Fruit fly (Drosophila melanogaster) whole organism, embryonic: Measurements from ENCODE around the gene APC4.
"Not testable (repeated sequence)": the region's sequence is repeated elsewhere in the genome, so short reads cannot be mapped to it uniquely, and the experiment has no call there.

ENCODE experiments used
- Antp ChIP-seq: fragments of 200-800 bp; sonication (Bioruptor generic); optimal IDR thresholded peaks from 3 replicates; lab custom pipeline; 2016; ENCODE audit warnings: missing biosample characterization, missing genetic modification characterization
- CG10366 ChIP-seq: fragments of 200-800 bp; sonication (Bioruptor generic); IDR thresholded peaks from 2 replicates; pipeline ENCODE4 v1.3.6; 2022; ENCODE audit warnings: missing biosample characterization, missing genetic modification characterization
- CG10979 ChIP-seq: fragments of 200-800 bp; sonication (Bioruptor generic); optimal IDR thresholded peaks from 2 replicates; lab custom pipeline; 2018; ENCODE audit warnings: missing biosample characterization, mild to moderate bottlenecking, missing genetic modification characterization, moderate library complexity
- CG12744 ChIP-seq: fragments of 200-800 bp; sonication (Bioruptor generic); optimal IDR thresholded peaks from 2 replicates; lab custom pipeline; 2016; ENCODE audit warnings: missing biosample characterization, missing genetic modification characterization
- CG2129 ChIP-seq: fragments of 200-800 bp; sonication (Bioruptor generic); IDR thresholded peaks from 2 replicates; pipeline ENCODE4 v1.3.6; 2022; ENCODE audit warnings: missing biosample characterization, missing genetic modification characterization; ENCODE audit not compliant: partially characterized antibody
- CG3407 ChIP-seq: fragments of 200-800 bp; sonication (Bioruptor generic); optimal IDR thresholded peaks from 2 replicates; lab custom pipeline; 2018; ENCODE audit warnings: missing biosample characterization, mild to moderate bottlenecking, missing genetic modification characterization
- CG7357 ChIP-seq: fragments of 200-800 bp; sonication (Bioruptor generic); IDR thresholded peaks from 3 replicates; pipeline ENCODE4 v1.3.6; 2022; ENCODE audit warnings: missing biosample characterization, missing genetic modification characterization
- Usf ChIP-seq: fragments of 200-800 bp; sonication (Bioruptor generic); optimal IDR thresholded peaks from 2 replicates; lab custom pipeline; 2017; ENCODE audit warnings: missing genotype, missing biosample characterization, missing genetic modification characterization
- fd96Cb ChIP-seq: fragments of 200-800 bp; sonication (Bioruptor generic); optimal IDR thresholded peaks from 2 replicates; lab custom pipeline; 2018; ENCODE audit warnings: missing biosample characterization, mild to moderate bottlenecking, missing genetic modification characterization, moderate library complexity
- pan ChIP-seq, 4 experiments: fragments of >200 bp in 3 of 4; fragments of 200-800 bp in 1 of 4; sonication (Bioruptor generic) in 1 of 4; optimal IDR thresholded peaks in 3 of 4; IDR thresholded peaks in 1 of 4; 2 replicates each; pipeline versions ENCODE4 v1.3.6 to Lab custom; 2017 to 2022; ENCODE audit warnings: missing biosample characterization in 2 of 4, missing genetic modification characterization in 2 of 4, mixed read lengths in 1 of 4
- sd ChIP-seq: fragments of 200-800 bp; sonication (Bioruptor generic); optimal IDR thresholded peaks from 3 replicates; lab custom pipeline; 2018; ENCODE audit warnings: missing biosample characterization, mild to moderate bottlenecking, missing genetic modification characterization, moderate library complexity

- TF ChIP-seq sd; CG10979 (tag; lab: Kevin White, UChicago); CG2129 (GFP tag; lab: Robert Waterston, UW); CG3407 (GFP tag; lab: Kevin White, UChicago); CG12744 (GFP tag; lab: Kevin White, UChicago); Usf (GFP tag; lab: Kevin White, UChicago); CG7357 (GFP tag; lab: Robert Waterston, UW); CG10366; pan (optimal IDR thresholded peaks at IDR 0.05; lab: Kevin White, UChicago); pan (GFP tag; optimal IDR thresholded peaks at IDR 0.05 in 1 of 2, IDR thresholded peaks at IDR 0.05 in 1 of 2); Antp; fd96Cb (tag; lab: Kevin White, UChicago): not testable (repeated sequence)
Measured at dm6 chrX:9086702-9087179, 4.0 kb downstream of the APC4 start, which contains the start of gene CG32706.
